Fruit fly (Drosophila melanogaster): Measurements from ENCODE around the gene CG10591.

The CG10591 gene

DNA sequence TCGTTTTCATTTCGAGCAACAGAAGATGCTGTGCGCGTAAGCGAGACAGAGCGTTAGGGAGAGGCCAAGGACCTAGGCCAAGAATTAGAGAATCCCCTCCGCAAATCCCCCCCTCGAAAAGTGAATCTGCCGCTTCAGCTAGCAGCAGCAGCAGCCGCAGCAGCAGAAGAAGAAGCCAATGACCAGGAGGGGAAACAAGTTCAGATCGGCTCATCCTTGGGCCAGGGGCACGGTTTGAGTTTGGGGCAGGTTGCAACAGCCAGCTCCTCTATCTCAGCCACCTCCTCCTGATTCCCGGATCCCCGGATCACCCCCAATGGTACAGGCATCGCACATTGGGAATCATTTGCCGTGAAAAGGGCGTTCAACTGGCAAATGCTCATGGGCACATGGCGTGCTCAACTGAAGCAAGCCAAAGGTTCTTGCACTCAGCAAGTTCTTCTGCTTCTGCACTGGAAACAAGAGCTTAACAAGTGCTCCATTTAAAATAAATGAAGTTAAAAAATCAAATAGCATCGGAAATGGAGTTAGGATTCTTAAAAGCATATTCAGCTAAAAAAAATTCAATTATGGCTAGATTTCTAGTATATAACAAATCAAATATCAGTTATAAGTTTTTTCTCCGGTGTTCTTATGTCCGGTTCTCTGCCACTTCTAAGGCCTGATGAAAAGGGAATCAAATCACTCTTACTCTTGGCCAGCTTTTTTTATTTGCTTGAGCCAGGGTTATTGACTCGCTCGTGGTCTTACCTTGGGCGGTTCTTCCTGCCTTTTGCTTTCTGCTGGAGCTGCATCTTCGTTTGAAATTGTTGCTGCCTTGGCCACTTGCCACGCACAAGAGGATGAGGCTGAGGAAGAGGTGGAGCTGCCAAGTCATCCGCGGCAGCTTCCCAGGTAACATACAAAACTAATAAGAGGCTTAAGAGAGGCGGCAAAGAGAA is 34.0 kb upstream of the CG10591 start (continued):
- TF ChIP-seq nerfin-2 (GFP tag; IDR thresholded peaks at IDR 0.05; ENCODE audit: partially characterized antibody) (no peak), CG14860 (GFP tag; IDR thresholded peaks at IDR 0.05; ENCODE audit: partially characterized antibody) (no peak), CG3407 (GFP tag; optimal IDR thresholded peaks at IDR 0.05) (no peak), CG13775 (GFP tag; optimal IDR thresholded peaks at IDR 0.05) (no peak), BEAF-32 (GFP tag; optimal IDR thresholded peaks at IDR 0.05) (no peak), lilli (GFP tag; optimal IDR thresholded peaks at IDR 0.05) (no peak), gsb-n (tag; optimal IDR thresholded peaks at IDR 0.05) (no peak), CG8765 (GFP tag; IDR thresholded peaks at IDR 0.05) (no peak), Spps (tag; optimal IDR thresholded peaks at IDR 0.05) (peak; percentile 21), stc (GFP tag; IDR thresholded peaks at IDR 0.05) (no peak), mld (GFP tag; IDR thresholded peaks at IDR 0.05; ENCODE audit: partially characterized antibody) (no peak), CG31441 (GFP tag; IDR thresholded peaks at IDR 0.05) (0 out of 2 replicates have a peak, but pooled peaks have one; percentile 9), zfh1 (GFP tag; IDR thresholded peaks at IDR 0.05) (no peak), CG3847 (GFP tag; IDR thresholded peaks at IDR 0.05) (no peak), CG15696 (tag; optimal IDR thresholded peaks at IDR 0.05) (no peak), CG14441 (GFP tag; IDR thresholded peaks at IDR 0.05) (no peak), TFAM (GFP tag; optimal IDR thresholded peaks at IDR 0.05) (no peak), CG14710 (tag; optimal IDR thresholded peaks at IDR 0.05) (peak; percentile 30), CG3995 (GFP tag; optimal IDR thresholded peaks at IDR 0.05) (no peak), br (optimal IDR thresholded peaks at IDR 0.05) (no peak), Mad (GFP tag; optimal IDR thresholded peaks at IDR 0.05) (no peak), CG18599 (GFP tag; optimal IDR thresholded peaks at IDR 0.05) (no peak), CG4424 (GFP tag; optimal IDR thresholded peaks at IDR 0.05) (no peak), Ets65A (GFP tag) (peak; percentile 86), trem (tag; optimal IDR thresholded peaks at IDR 0.05) (peak; percentile 17), Lpt (GFP tag; optimal IDR thresholded peaks at IDR 0.05) (no peak), Blimp-1 (GFP tag; optimal IDR thresholded peaks at IDR 0.05) (peak; percentile 94), sens (GFP tag) (peak; percentile 88), CG13424 (tag; optimal IDR thresholded peaks at IDR 0.05) (no peak), twi (tag; optimal IDR thresholded peaks at IDR 0.05) (no peak), ems (GFP tag; optimal IDR thresholded peaks at IDR 0.05) (no peak), CG30403 (GFP tag; optimal IDR thresholded peaks at IDR 0.05) (no peak), Aef1 (GFP tag; IDR thresholded peaks at IDR 0.05) (no peak), CG10959 (GFP tag; IDR thresholded peaks at IDR 0.05) (peak; percentile 41; the same call in 1 of the 2 replicates), lbe (GFP tag; optimal IDR thresholded peaks at IDR 0.05) (peak; percentile 85), CG11696 (GFP tag; IDR thresholded peaks at IDR 0.05) (no peak), CG2116 (GFP tag; optimal IDR thresholded peaks at IDR 0.05) (no peak), CG13296 (GFP tag; optimal IDR thresholded peaks at IDR 0.05) (no peak), jumu (GFP tag; optimal IDR thresholded peaks at IDR 0.05) (no peak), dan (GFP tag; IDR thresholded peaks at IDR 0.05) (no peak), Lhr (GFP tag; optimal IDR thresholded peaks at IDR 0.05) (no peak), CG9609 (GFP tag; optimal IDR thresholded peaks at IDR 0.05) (no peak), CG17829 (tag; optimal IDR thresholded peaks at IDR 0.05) (peak; percentile 15), CG4707 (GFP tag; optimal IDR thresholded peaks at IDR 0.05) (no peak), phol (tag; optimal IDR thresholded peaks at IDR 0.05) (peak; percentile 9), tap (tag; optimal IDR thresholded peaks at IDR 0.05) (no peak), CG7357 (GFP tag; IDR thresholded peaks at IDR 0.05) (no peak), ash1 (GFP tag; optimal IDR thresholded peaks at IDR 0.05) (no peak), CG9932 (GFP tag; IDR thresholded peaks at IDR 0.05) (no peak), CG5245 (GFP tag; optimal IDR thresholded peaks at IDR 0.05) (no peak)
